Worm (Caenorhabditis elegans): ENCODE results near the gene cdr-1.

ce11 chrV:15885967-15886366 lies 35.1 kb upstream of the cdr-1 start, which contains the start of gene T06C12.9:
- no peak for TF ChIP-seq unc-55 (GFP tag; optimal IDR thresholded peaks at IDR 0.05)
- TF ChIP-seq dve-1 (tag; optimal IDR thresholded peaks at IDR 0.05), result no peak
- TF ChIP-seq nfya-1 (tag; optimal IDR thresholded peaks at IDR 0.05), result no peak
- no peak for TF ChIP-seq tbx-2 (tag; optimal IDR thresholded peaks at IDR 0.05)
- no peak for TF ChIP-seq ceh-34 (tag; optimal IDR thresholded peaks at IDR 0.05)
- TF ChIP-seq pha-4 (tag; optimal IDR thresholded peaks at IDR 0.05), result no peak
- TF ChIP-seq nhr-232 (tag; optimal IDR thresholded peaks at IDR 0.05), result no peak
- no peak for TF ChIP-seq nhr-11 (tag; optimal IDR thresholded peaks at IDR 0.05)
- no peak for TF ChIP-seq elt-2 (tag; optimal IDR thresholded peaks at IDR 0.05)
- TF ChIP-seq hlh-15 (tag; optimal IDR thresholded peaks at IDR 0.05), result no peak
- TF ChIP-seq tbx-7 (tag; optimal IDR thresholded peaks at IDR 0.05), result no peak

Measured in whole organism, late embryonic.